Worm (Caenorhabditis elegans): ENCODE data around the gene Y116F11B.2.

DNA sequence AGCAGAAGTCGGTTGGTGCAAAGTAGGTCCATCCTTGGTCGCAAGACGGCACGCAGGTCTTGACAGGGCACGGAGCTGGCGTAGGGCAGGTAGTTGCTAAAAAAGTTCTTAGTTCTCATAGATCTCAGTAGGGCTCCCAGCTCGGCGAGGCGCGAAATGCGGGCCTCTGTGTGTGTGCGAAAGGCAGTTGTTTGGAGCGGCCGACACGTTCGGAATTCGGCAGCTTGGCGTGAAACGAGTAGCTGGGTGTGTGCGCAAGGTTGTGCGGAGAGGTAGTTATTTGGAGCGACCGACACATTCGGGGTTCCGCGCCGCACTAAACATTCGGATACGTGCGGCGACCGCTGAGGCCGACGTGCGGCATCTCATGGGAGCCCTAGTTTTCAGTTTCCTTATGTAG is 48.1 kb downstream of the Y116F11B.2 start:
- TF ChIP-seq ama-1 (optimal IDR thresholded peaks at IDR 0.05) = no peak
- no peak for TF ChIP-seq snpc-4 (tag; optimal IDR thresholded peaks at IDR 0.05)

All from whole organism, L2 larva.